Worm (Caenorhabditis elegans): Measurements from ENCODE around the gene K11H3.8.
A peak's percentile ranks its signal among the peaks of the same experiment; 100 is the strongest.

The K11H3.8 gene

DNA sequence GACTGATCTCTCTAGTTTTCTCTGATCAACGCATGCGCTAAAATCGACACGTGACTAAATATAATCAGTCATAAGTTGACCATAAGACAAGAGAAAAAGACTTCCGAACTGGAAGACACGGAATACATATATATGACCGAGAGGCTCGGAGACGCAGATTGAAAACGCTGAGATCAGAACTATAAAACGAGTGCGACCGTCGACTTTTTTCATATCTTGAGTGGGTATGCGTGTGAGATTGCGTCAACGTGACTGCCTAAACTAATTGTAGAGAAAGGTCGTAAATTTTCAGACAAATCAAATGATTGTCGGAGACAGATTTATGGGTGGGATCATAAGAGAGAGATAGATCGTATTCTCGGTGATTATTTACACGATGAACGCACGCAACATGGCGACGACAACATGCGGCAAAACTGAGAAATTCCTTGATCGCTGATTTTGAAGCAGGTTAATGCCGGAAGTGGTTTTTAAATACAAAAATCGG, 27.4 kb upstream of the K11H3.8 start:
- TF ChIP-seq nhr-67 (tag; optimal IDR thresholded peaks at IDR 0.05) (no peak), eor-1 (tag; optimal IDR thresholded peaks at IDR 0.05) (no peak), ceh-28 (tag; optimal IDR thresholded peaks at IDR 0.05) (no peak), lin-15B (tag; optimal IDR thresholded peaks at IDR 0.05) (no peak), nfya-1 (tag; optimal IDR thresholded peaks at IDR 0.05; ENCODE audit: insufficient read depth) (peak; percentile 10), egl-5 (tag; optimal IDR thresholded peaks at IDR 0.05) (no peak), jun-1 (tag; optimal IDR thresholded peaks at IDR 0.05) (peak; percentile 55), unc-39 (tag; optimal IDR thresholded peaks at IDR 0.05) (no peak), elt-1 (tag; optimal IDR thresholded peaks at IDR 0.05) (no peak), daf-12 (tag; optimal IDR thresholded peaks at IDR 0.05) (no peak), ceh-82 (tag; optimal IDR thresholded peaks at IDR 0.05) (no peak), nhr-12 (tag; optimal IDR thresholded peaks at IDR 0.05) (no peak), mml-1 (tag; optimal IDR thresholded peaks at IDR 0.05) (no peak), nhr-77 (tag; optimal IDR thresholded peaks at IDR 0.05) (no peak), fkh-10 (GFP tag; optimal IDR thresholded peaks at IDR 0.05) (no peak), ama-1 (optimal IDR thresholded peaks at IDR 0.05) (peak; percentile 82), zag-1 (tag; optimal IDR thresholded peaks at IDR 0.05) (no peak), nhr-23 (tag; optimal IDR thresholded peaks at IDR 0.05) (peak; percentile 49), elt-3 (tag; optimal IDR thresholded peaks at IDR 0.05) (no peak), nhr-76 (tag; optimal IDR thresholded peaks at IDR 0.05) (no peak), sea-2 (GFP tag; optimal IDR thresholded peaks at IDR 0.05) (no peak), lsy-12 (tag; optimal IDR thresholded peaks at IDR 0.05) (no peak), nhr-25 (tag; optimal IDR thresholded peaks at IDR 0.05) (peak; percentile 67), aly-2 (tag; optimal IDR thresholded peaks at IDR 0.05) (no peak), pqm-1 (tag; optimal IDR thresholded peaks at IDR 0.05) (peak; percentile 48), tbx-2 (tag; optimal IDR thresholded peaks at IDR 0.05) (no peak), nhr-28 (tag; optimal IDR thresholded peaks at IDR 0.05) (no peak), nhr-237 (tag; optimal IDR thresholded peaks at IDR 0.05) (no peak), ZK546.5 (tag; optimal IDR thresholded peaks at IDR 0.05) (no peak), ceh-16 (tag; optimal IDR thresholded peaks at IDR 0.05) (no peak), ztf-4 (tag; optimal IDR thresholded peaks at IDR 0.05) (no peak), fos-1 (tag; optimal IDR thresholded peaks at IDR 0.05) (no peak), skn-1 (tag; optimal IDR thresholded peaks at IDR 0.05) (no peak), lin-39 (tag; optimal IDR thresholded peaks at IDR 0.05) (no peak), fkh-2 (tag; optimal IDR thresholded peaks at IDR 0.05) (no peak), egl-27 (tag; optimal IDR thresholded peaks at IDR 0.05) (no peak), mdl-1 (tag; optimal IDR thresholded peaks at IDR 0.05) (peak; percentile 32), R02D3.7 (tag; optimal IDR thresholded peaks at IDR 0.05) (no peak), elt-2 (tag; optimal IDR thresholded peaks at IDR 0.05) (peak; percentile 65), nhr-11 (tag; optimal IDR thresholded peaks at IDR 0.05) (no peak), snpc-4 (tag; optimal IDR thresholded peaks at IDR 0.05) (no peak), hmg-11 (tag; optimal IDR thresholded peaks at IDR 0.05) (no peak), ceh-9 (tag; optimal IDR thresholded peaks at IDR 0.05) (no peak), nhr-43 (tag; optimal IDR thresholded peaks at IDR 0.05; ENCODE audit: poor library complexity, severe bottlenecking) (peak; percentile 80), ztf-11 (tag; optimal IDR thresholded peaks at IDR 0.05) (no peak), pha-4 (tag; optimal IDR thresholded peaks at IDR 0.05) (no peak), unc-62 (GFP tag; optimal IDR thresholded peaks at IDR 0.05) (no peak)

DNA sequence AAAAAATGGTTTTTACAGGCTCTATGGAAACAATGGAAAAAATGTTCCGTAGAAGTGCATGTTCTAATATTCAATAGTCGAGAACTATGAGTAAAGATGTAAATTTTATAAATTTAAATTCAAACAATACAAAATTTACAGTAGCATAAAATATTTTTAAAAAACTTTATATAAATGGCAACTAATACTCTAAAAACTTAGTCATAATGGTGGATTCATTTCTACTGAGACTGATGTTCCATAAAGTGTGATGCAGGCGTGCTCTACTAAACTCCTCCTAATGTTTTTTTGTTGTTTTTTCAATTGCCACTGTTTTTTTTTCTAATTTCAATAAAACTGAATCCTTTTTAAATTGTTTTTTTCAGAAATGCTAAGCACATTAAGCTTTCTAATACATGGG, 26.8 kb upstream of the K11H3.8 start, which contains the start of gene gtap-2:
Gene gtap-2, plus strand, starts transcription at position 366 of the 400 bp plus-strand sequence.
- TF ChIP-seq eor-1 (tag; optimal IDR thresholded peaks at IDR 0.05) (peak in 1 of 2 experiments; percentile 20), nhr-23 (tag; optimal IDR thresholded peaks at IDR 0.05) (no peak), nhr-43 (tag; optimal IDR thresholded peaks at IDR 0.05; ENCODE audit: poor library complexity, severe bottlenecking) (peak; percentile 17), mml-1 (tag; optimal IDR thresholded peaks at IDR 0.05) (no peak), nfya-1 (tag; optimal IDR thresholded peaks at IDR 0.05; ENCODE audit: insufficient read depth) (peak; percentile 18), lin-15B (tag; optimal IDR thresholded peaks at IDR 0.05) (peak; percentile 32), skn-1 (tag; optimal IDR thresholded peaks at IDR 0.05) (no peak), nhr-237 (tag; optimal IDR thresholded peaks at IDR 0.05) (no peak), pha-4 (tag; optimal IDR thresholded peaks at IDR 0.05) (peak; percentile 60)
